Fruit fly (Drosophila melanogaster) whole organism, prepupa: ENCODE data around the gene emc.

Source experiments
- CG10631 ChIP-seq: fragments of 200-800 bp; sonication (Bioruptor generic); optimal IDR thresholded peaks from 2 replicates; lab custom pipeline; 2016; ENCODE audit warnings: missing biosample characterization, missing genetic modification characterization
- CG11294 ChIP-seq: fragments of 200-800 bp; sonication (Bioruptor generic); IDR thresholded peaks from 2 replicates; pipeline ENCODE4 v1.3.6; 2022; ENCODE audit warnings: missing biosample characterization, missing genetic modification characterization
- CG15336 ChIP-seq: fragments of 200-800 bp; sonication (Bioruptor generic); IDR thresholded peaks from 2 replicates; pipeline ENCODE4 v1.3.6; 2022; ENCODE audit warnings: missing biosample characterization, missing genetic modification characterization
- CG31627 ChIP-seq: fragments of 200-800 bp; sonication (Bioruptor generic); optimal IDR thresholded peaks from 3 replicates; lab custom pipeline; 2016; ENCODE audit warnings: missing biosample characterization, missing genetic modification characterization
- CG32006 ChIP-seq: fragments of 200-800 bp; sonication (Bioruptor generic); optimal IDR thresholded peaks from 3 replicates; lab custom pipeline; 2017; ENCODE audit warnings: missing biosample characterization, mild to moderate bottlenecking, missing genetic modification characterization
- CG34406 ChIP-seq: fragments of 200-800 bp; sonication (Bioruptor generic); optimal IDR thresholded peaks from 3 replicates; lab custom pipeline; 2016; ENCODE audit warnings: missing biosample characterization, missing genetic modification characterization
- CG3919 ChIP-seq: fragments of 200-800 bp; sonication (Bioruptor generic); optimal IDR thresholded peaks from 3 replicates; lab custom pipeline; 2016; ENCODE audit warnings: missing biosample characterization, missing genetic modification characterization
- CG4318 ChIP-seq: fragments of 200-800 bp; sonication (Bioruptor generic); optimal IDR thresholded peaks from 3 replicates; lab custom pipeline; 2017; ENCODE audit warnings: missing biosample characterization, mild to moderate bottlenecking, missing genetic modification characterization
- CG6163 ChIP-seq: fragments of 200-800 bp; sonication (Bioruptor generic); IDR thresholded peaks from 3 replicates; pipeline ENCODE4 v1.3.6; 2022; ENCODE audit warnings: missing biosample characterization, missing genetic modification characterization
- CG6276 ChIP-seq: fragments of 200-800 bp; sonication (Bioruptor generic); optimal IDR thresholded peaks from 2 replicates; lab custom pipeline; 2017; ENCODE audit warnings: missing biosample characterization, mild to moderate bottlenecking, missing genetic modification characterization
- CG8119 ChIP-seq: fragments of 200-800 bp; sonication (Bioruptor generic); IDR thresholded peaks from 3 replicates; pipeline ENCODE4 v1.3.6; 2022; ENCODE audit warnings: missing biosample characterization, missing genetic modification characterization
- CG8319 ChIP-seq: fragments of 200-800 bp; sonication (Bioruptor generic); optimal IDR thresholded peaks from 3 replicates; lab custom pipeline; 2016; ENCODE audit warnings: missing biosample characterization, missing genetic modification characterization
- CG8632 ChIP-seq: fragments of 200-800 bp; sonication (Bioruptor generic); optimal IDR thresholded peaks from 3 replicates; lab custom pipeline; 2016; ENCODE audit warnings: missing biosample characterization, missing genetic modification characterization
- Eip78C ChIP-seq: fragments of 200-800 bp; sonication (Bioruptor generic); peaks from one replicate; lab custom pipeline; 2016; ENCODE audit warnings: missing biosample characterization, missing genetic modification characterization
- Gug ChIP-seq: fragments of 200-800 bp; sonication (Bioruptor generic); IDR thresholded peaks from 2 replicates; pipeline ENCODE4 v1.3.6; 2022; ENCODE audit warnings: missing biosample characterization, missing genetic modification characterization
- Hr38 ChIP-seq: sonication (Bioruptor generic); optimal IDR thresholded peaks from 2 replicates; lab custom pipeline; 2016; ENCODE audit warnings: missing biosample characterization, missing genetic modification characterization
- Hr4 ChIP-seq: fragments of 200-800 bp; sonication (Bioruptor generic); optimal IDR thresholded peaks from 3 replicates; lab custom pipeline; 2016; ENCODE audit warnings: missing biosample characterization, missing genetic modification characterization
- Lpt ChIP-seq: fragments of 200-800 bp; sonication (Bioruptor generic); optimal IDR thresholded peaks from 3 replicates; lab custom pipeline; 2016; ENCODE audit warnings: missing biosample characterization, missing genetic modification characterization
- Met ChIP-seq: fragments of 200-800 bp; sonication (Bioruptor generic); optimal IDR thresholded peaks from 3 replicates; lab custom pipeline; 2016; ENCODE audit warnings: missing biosample characterization, missing genetic modification characterization
- OdsH ChIP-seq: fragments of 200-800 bp; sonication (Bioruptor generic); optimal IDR thresholded peaks from 3 replicates; lab custom pipeline; 2016; ENCODE audit warnings: missing biosample characterization, missing genetic modification characterization
- Smox ChIP-seq: fragments of 200-800 bp; sonication (Bioruptor generic); optimal IDR thresholded peaks from 3 replicates; lab custom pipeline; 2016; ENCODE audit warnings: missing biosample characterization, missing genetic modification characterization
- Sox102F ChIP-seq: fragments of 200-800 bp; sonication (Bioruptor generic); optimal IDR thresholded peaks from 2 replicates; lab custom pipeline; 2016; ENCODE audit warnings: missing biosample characterization, mild to moderate bottlenecking, missing genetic modification characterization
- Sox14 ChIP-seq: fragments of 200-800 bp; sonication (Bioruptor generic); optimal IDR thresholded peaks from 3 replicates; lab custom pipeline; 2016; ENCODE audit warnings: missing biosample characterization, missing genetic modification characterization
- Sox15 ChIP-seq: fragments of 200-800 bp; sonication (Bioruptor generic); optimal IDR thresholded peaks from 3 replicates; lab custom pipeline; 2016; ENCODE audit warnings: missing biosample characterization, missing genetic modification characterization
- achi ChIP-seq: fragments of 200-800 bp; sonication (Bioruptor generic); optimal IDR thresholded peaks from 3 replicates; lab custom pipeline; 2016; ENCODE audit warnings: missing biosample characterization, missing genetic modification characterization
- acj6 ChIP-seq: fragments of 200-800 bp; sonication (Bioruptor generic); optimal IDR thresholded peaks from 3 replicates; lab custom pipeline; 2016; ENCODE audit warnings: missing biosample characterization, missing genetic modification characterization
- cyc ChIP-seq: fragments of 200-800 bp; sonication (Bioruptor generic); optimal IDR thresholded peaks from 3 replicates; lab custom pipeline; 2016; ENCODE audit warnings: missing biosample characterization, missing genetic modification characterization
- dac ChIP-seq: fragments of 200-800 bp; sonication (Bioruptor generic); optimal IDR thresholded peaks from 2 replicates; lab custom pipeline; 2017; ENCODE audit warnings: missing biosample characterization, mild to moderate bottlenecking, missing genetic modification characterization
- dsx ChIP-seq: fragments of 200-800 bp; optimal IDR thresholded peaks from 3 replicates; lab custom pipeline; 2019; ENCODE audit warnings: missing biosample characterization, mild to moderate bottlenecking, missing genetic modification characterization, moderate library complexity; ENCODE audit not compliant: poor library complexity, severe bottlenecking
- eg ChIP-seq: fragments of 200-800 bp; sonication (Bioruptor generic); IDR thresholded peaks from 3 replicates; pipeline ENCODE4 v1.3.6; 2022; ENCODE audit warnings: missing biosample characterization, missing genetic modification characterization
- fd59A ChIP-seq: fragments of 200-800 bp; sonication (Bioruptor generic); optimal IDR thresholded peaks from 2 replicates; lab custom pipeline; 2017; ENCODE audit warnings: missing biosample characterization, mild to moderate bottlenecking, missing genetic modification characterization, missing genetic modification reagents
- fd85E ChIP-seq: fragments of 200-800 bp; sonication (Bioruptor generic); optimal IDR thresholded peaks from 3 replicates; lab custom pipeline; 2016; ENCODE audit warnings: missing biosample characterization, missing genetic modification characterization
- fkh ChIP-seq: fragments of 200-800 bp; sonication (Bioruptor generic); optimal IDR thresholded peaks from 3 replicates; lab custom pipeline; 2017; ENCODE audit warnings: missing biosample characterization, mild to moderate bottlenecking, missing genetic modification characterization, moderate library complexity
- lz ChIP-seq: fragments of 200-800 bp; sonication (Bioruptor generic); optimal IDR thresholded peaks from 3 replicates; lab custom pipeline; 2016; ENCODE audit warnings: missing biosample characterization, missing genetic modification characterization
- net ChIP-seq: fragments of 200-800 bp; sonication (Bioruptor generic); optimal IDR thresholded peaks from 3 replicates; lab custom pipeline; 2016; ENCODE audit warnings: missing biosample characterization, missing genetic modification characterization
- pdm3 ChIP-seq: fragments of 200-800 bp; sonication (Bioruptor generic); optimal IDR thresholded peaks from 3 replicates; lab custom pipeline; 2016; ENCODE audit warnings: missing biosample characterization, missing genetic modification characterization
- ss ChIP-seq, 2 experiments: fragments of 200-800 bp; sonication (Bioruptor generic); optimal IDR thresholded peaks; 2 replicates in 1 of 2; 3 replicates in 1 of 2; lab custom pipeline; 2017 to 2018; ENCODE audit warnings: mild to moderate bottlenecking in 2 of 2, missing biosample characterization in 2 of 2, missing genetic modification characterization in 2 of 2, moderate library complexity in 1 of 2
- svp ChIP-seq: fragments of 200-800 bp; sonication (Bioruptor generic); peaks from one replicate; lab custom pipeline; 2016; ENCODE audit warnings: missing biosample characterization, missing genetic modification characterization
- vri ChIP-seq: fragments of 200-800 bp; sonication (Bioruptor generic); optimal IDR thresholded peaks from 3 replicates; lab custom pipeline; 2016; ENCODE audit warnings: missing biosample characterization, mild to moderate bottlenecking, missing genetic modification characterization

The emc gene

DNA sequence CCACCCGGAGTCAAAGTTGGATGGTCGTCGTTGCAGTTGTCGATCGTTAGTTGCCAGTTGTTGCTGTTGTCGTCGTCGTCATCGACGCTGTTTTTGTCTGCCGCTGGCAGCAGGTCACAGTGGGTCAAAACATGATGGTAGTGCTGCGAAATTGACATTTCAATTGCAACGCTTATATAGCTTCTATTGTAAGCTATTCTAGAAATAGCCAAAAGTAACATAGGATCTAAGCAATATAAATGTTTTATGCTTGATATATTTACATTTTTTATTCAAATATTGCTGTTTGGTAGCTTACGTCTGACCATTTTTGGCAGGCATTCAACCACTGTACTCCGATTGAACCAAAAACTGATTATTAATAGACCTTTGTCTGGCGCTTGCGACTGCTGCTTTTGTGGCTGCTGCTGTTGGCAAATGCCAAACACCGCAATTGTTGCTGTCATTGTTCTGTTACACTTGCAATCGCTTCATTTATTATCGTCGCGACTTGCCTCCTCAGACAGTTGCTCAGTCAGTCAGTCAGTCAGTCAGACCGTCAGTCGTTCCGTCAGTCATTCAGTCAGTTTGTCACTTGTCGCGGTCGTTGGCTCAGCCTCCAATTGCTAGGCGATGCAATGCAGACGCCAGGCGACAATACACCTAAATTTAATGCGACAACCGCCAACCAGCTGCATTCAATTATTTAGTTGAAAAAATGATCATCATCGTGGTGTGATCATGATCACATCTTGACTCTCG, 42.2 kb downstream of the emc start (continued):
- TF ChIP-seq CG10631 (GFP tag; lab: Kevin White, UChicago) = peak; percentile 66
- TF ChIP-seq dsx (GFP tag; lab: Kevin White, UChicago) = peak; percentile 9
- peak; percentile 73 for TF ChIP-seq CG3919 (GFP tag; lab: Kevin White, UChicago)
- TF ChIP-seq CG31627 (GFP tag; lab: Kevin White, UChicago) = peak; percentile 61
- TF ChIP-seq CG8319 = peak; percentile 17
- peak; percentile 34 for TF ChIP-seq fd59A
- TF ChIP-seq CG11294 = peak; percentile 63; the same call in 1 of the 2 replicates
- peak; percentile 69 for TF ChIP-seq achi
- peak; percentile 15 for TF ChIP-seq Sox15 (GFP tag; lab: Kevin White, UChicago)

DNA sequence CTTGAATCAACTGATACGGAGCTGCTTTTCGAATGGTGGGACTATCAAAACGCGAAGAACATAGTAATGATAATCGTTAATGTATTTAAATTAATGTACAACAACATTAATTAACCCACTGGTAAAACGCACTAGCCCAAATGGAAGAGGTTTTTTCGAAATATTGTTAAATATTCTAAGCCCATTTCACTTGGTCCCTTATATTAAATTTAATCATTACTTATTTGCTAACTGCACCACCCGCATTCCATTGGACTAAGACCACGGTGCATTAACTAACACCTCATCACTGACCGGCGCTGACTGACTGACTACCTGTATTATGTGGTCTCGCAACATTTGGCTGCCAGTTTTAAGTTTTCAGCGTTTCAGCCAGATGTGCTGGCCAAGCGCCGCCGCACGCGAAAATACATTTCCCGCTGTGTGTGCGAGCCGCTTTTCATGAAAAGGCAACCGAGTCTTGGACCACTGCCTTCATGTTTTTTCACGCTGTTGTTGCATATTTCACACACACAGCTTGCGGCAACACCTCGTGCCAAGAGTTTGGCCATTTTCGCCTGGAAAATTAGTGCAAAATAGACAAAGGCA, 44.6 kb downstream of the emc start:
- peak; percentile 41 for TF ChIP-seq net
- peak; percentile 78 for TF ChIP-seq Eip78C (GFP tag; lab: Kevin White, UChicago)
- TF ChIP-seq cyc = peak; percentile 14
- TF ChIP-seq pdm3 (GFP tag; lab: Kevin White, UChicago) = peak; percentile 38
- peak; percentile 55 for TF ChIP-seq CG4318 (GFP tag; lab: Kevin White, UChicago)
- no peak for TF ChIP-seq fkh (GFP tag; lab: Kevin White, UChicago)
- TF ChIP-seq CG3919 (GFP tag; lab: Kevin White, UChicago) = peak; percentile 28
- peak; percentile 75 for TF ChIP-seq eg (GFP tag; lab: Robert Waterston, UW)
- 0 out of 2 replicates have a peak, but pooled peaks have one; percentile 28 for TF ChIP-seq Gug (GFP tag; lab: Robert Waterston, UW)
- TF ChIP-seq Sox14 (GFP tag; lab: Kevin White, UChicago) = peak; percentile 40
- TF ChIP-seq CG15336 (GFP tag; lab: Robert Waterston, UW) = peak; percentile 63
- TF ChIP-seq svp (GFP tag; lab: Kevin White, UChicago) = peak; percentile 50
- TF ChIP-seq CG11294 = peak; percentile 40; the same call in 1 of the 2 replicates
- TF ChIP-seq acj6 (GFP tag; lab: Kevin White, UChicago) = peak; percentile 24
- TF ChIP-seq achi = peak; percentile 61
- TF ChIP-seq Hr38 (GFP tag; lab: Kevin White, UChicago) = no peak
- TF ChIP-seq Lpt (GFP tag; lab: Kevin White, UChicago) = peak; percentile 10
- TF ChIP-seq CG34406 (GFP tag; lab: Kevin White, UChicago) = no peak
- TF ChIP-seq OdsH (GFP tag; lab: Kevin White, UChicago) = peak; percentile 55
- TF ChIP-seq Smox (GFP tag; lab: Kevin White, UChicago) = peak; percentile 3
- TF ChIP-seq Hr4 = peak; percentile 72
- peak; percentile 71; the same call in 2 of the 3 replicates for TF ChIP-seq CG8119 (GFP tag; lab: Robert Waterston, UW)
- TF ChIP-seq CG10631 (GFP tag; lab: Kevin White, UChicago) = peak; percentile 6
- TF ChIP-seq ss (GFP tag; optimal IDR thresholded peaks at IDR 0.05; lab: Kevin White, UChicago) = no peak
- 0 out of 3 replicates have a peak, but pooled peaks have one; percentile 15 for TF ChIP-seq CG6163
- peak; percentile 16 for TF ChIP-seq Sox102F (GFP tag; lab: Kevin White, UChicago)
- TF ChIP-seq Met (GFP tag; lab: Kevin White, UChicago) = peak; percentile 7
- peak; percentile 77 for TF ChIP-seq CG32006 (GFP tag; lab: Kevin White, UChicago)
- peak; percentile 11 for TF ChIP-seq lz (GFP tag; lab: Kevin White, UChicago)
- no peak for TF ChIP-seq fd85E (GFP tag; lab: Kevin White, UChicago)
- no peak for TF ChIP-seq CG8632 (GFP tag; lab: Kevin White, UChicago)
- TF ChIP-seq CG6276 (GFP tag; lab: Kevin White, UChicago) = peak; percentile 63
- peak; percentile 20 for TF ChIP-seq dac
- TF ChIP-seq vri (GFP tag; lab: Kevin White, UChicago) = no peak
